Worm (Caenorhabditis elegans) whole organism, L1 larva: ENCODE results near the gene lgc-42.
A peak's percentile ranks its signal among the peaks of the same experiment; 100 is the strongest.

ENCODE experiments used
- C34B4.2 ChIP-seq: sonication (generic microtip); optimal IDR thresholded peaks from 2 replicates; lab custom pipeline; 2017; ENCODE audit warnings: mild to moderate bottlenecking, missing genetic modification characterization, missing compliant biosample characterization
- aha-1 ChIP-seq: fragments of 150-350 bp; optimal IDR thresholded peaks from 2 replicates; lab custom pipeline; 2014; ENCODE audit warnings: missing biosample characterization, missing genetic modification characterization
- alr-1 ChIP-seq: fragments of 200-800 bp; sonication (Bioruptor generic); optimal IDR thresholded peaks from 2 replicates; lab custom pipeline; 2018; ENCODE audit warnings: borderline replicate concordance, mild to moderate bottlenecking, missing genetic modification characterization, missing compliant biosample characterization
- aly-2 ChIP-seq: fragments of 150-350 bp; optimal IDR thresholded peaks from 2 replicates; lab custom pipeline; 2014; ENCODE audit warnings: missing biosample characterization, missing genetic modification characterization
- ama-1 ChIP-seq: fragments of 150-350 bp; optimal IDR thresholded peaks from 2 replicates; lab custom pipeline; 2014
- blmp-1 ChIP-seq: fragments of 150-350 bp; optimal IDR thresholded peaks from 2 replicates; lab custom pipeline; 2014; ENCODE audit warnings: missing biosample characterization, missing genetic modification characterization
- ceh-82 ChIP-seq, 3 experiments: fragments of 150-350 bp in 1 of 3; sonication (generic microtip) in 2 of 3; optimal IDR thresholded peaks; 2 replicates each; lab custom pipeline; 2014 to 2017; ENCODE audit warnings: missing biosample characterization in 3 of 3, missing genetic modification characterization in 3 of 3
- ceh-90 ChIP-seq: sonication (generic microtip); optimal IDR thresholded peaks from 2 replicates; lab custom pipeline; 2016; ENCODE audit warnings: missing genetic modification characterization, missing compliant biosample characterization
- ces-1 ChIP-seq: fragments of 150-350 bp; optimal IDR thresholded peaks from 2 replicates; lab custom pipeline; 2014; ENCODE audit warnings: missing biosample characterization, missing genetic modification reagents, missing genetic modification characterization
- efl-1 ChIP-seq, 4 experiments: fragments of 150-350 bp; optimal IDR thresholded peaks in 3 of 4; peaks in 1 of 4; 1 replicate in 1 of 4; 2 replicates in 3 of 4; lab custom pipeline; 2014; ENCODE audit warnings: missing biosample characterization in 2 of 4, missing genetic modification characterization in 2 of 4, missing genetic modification reagents in 2 of 4
- egl-13 ChIP-seq: sonication (generic microtip); optimal IDR thresholded peaks from 2 replicates; lab custom pipeline; 2016; ENCODE audit warnings: missing genotype, missing genetic modification reagents, missing genetic modification characterization, missing compliant biosample characterization
- egl-27 ChIP-seq, 2 experiments: fragments of 150-350 bp in 1 of 2; sonication (generic microtip); optimal IDR thresholded peaks; 3 replicates each; lab custom pipeline; 2017 to 2018; ENCODE audit warnings: missing biosample characterization in 2 of 2, missing genetic modification characterization in 2 of 2, missing genetic modification reagents in 2 of 2
- elt-2 ChIP-seq: sonication (generic microtip); optimal IDR thresholded peaks from 2 replicates; lab custom pipeline; 2016; ENCODE audit warnings: missing genetic modification characterization, mild to moderate bottlenecking, inconsistent platforms, missing compliant biosample characterization, missing genetic modification reagents
- elt-3 ChIP-seq, 6 experiments: fragments of 150-350 bp in 1 of 6; sonication (generic microtip); optimal IDR thresholded peaks; 2 replicates each; lab custom pipeline; 2017 to 2018; ENCODE audit warnings: missing biosample characterization in 6 of 6, missing genetic modification characterization in 6 of 6, inconsistent platforms in 1 of 6
- hlh-4 ChIP-seq: sonication (generic microtip); optimal IDR thresholded peaks from 2 replicates; lab custom pipeline; 2016; ENCODE audit warnings: mild to moderate bottlenecking, missing genetic modification characterization, missing compliant biosample characterization
- jun-1 ChIP-seq: fragments of 150-350 bp; optimal IDR thresholded peaks from 2 replicates; lab custom pipeline; 2014; ENCODE audit warnings: missing biosample characterization, missing genetic modification reagents, missing genetic modification characterization
- lin-15B ChIP-seq: fragments of 150-350 bp; sonication (generic microtip); optimal IDR thresholded peaks from 3 replicates; lab custom pipeline; 2014; ENCODE audit warnings: missing biosample characterization, missing genetic modification characterization
- lsy-2 ChIP-seq, 2 experiments: fragments of 150-350 bp; optimal IDR thresholded peaks; 2 replicates each; lab custom pipeline; 2014; ENCODE audit warnings: missing biosample characterization in 2 of 2, missing genetic modification characterization in 2 of 2
- nhr-19 ChIP-seq: fragments of 200-800 bp; sonication (Bioruptor generic); conservative IDR thresholded peaks from 2 replicates; pipeline ENCODE4 v1.3.6; 2022; ENCODE audit warnings: missing genetic modification characterization, missing compliant biosample characterization
- nhr-237 ChIP-seq: fragments of 150-350 bp; optimal IDR thresholded peaks from 2 replicates; lab custom pipeline; 2014; ENCODE audit warnings: missing biosample characterization, missing genetic modification characterization
- nhr-84 ChIP-seq: sonication (generic microtip); optimal IDR thresholded peaks from 2 replicates; lab custom pipeline; 2017; ENCODE audit warnings: missing biosample characterization, missing genetic modification characterization
- nhr-85 ChIP-seq: sonication (generic microtip); peaks from one replicate; lab custom pipeline; 2016; ENCODE audit warnings: missing genetic modification characterization, inconsistent platforms, missing compliant biosample characterization
- nhr-90 ChIP-seq: sonication (generic microtip); optimal IDR thresholded peaks from 2 replicates; lab custom pipeline; 2016; ENCODE audit warnings: mild to moderate bottlenecking, missing genetic modification characterization, missing compliant biosample characterization; ENCODE audit not compliant: poor library complexity
- pax-3 ChIP-seq: fragments of 200-800 bp; sonication (Bioruptor generic); optimal IDR thresholded peaks from 2 replicates; lab custom pipeline; 2018; ENCODE audit warnings: mild to moderate bottlenecking, missing genetic modification characterization, moderate library complexity, missing compliant biosample characterization
- snpc-4 ChIP-seq: fragments of 150-350 bp; optimal IDR thresholded peaks from 2 replicates; lab custom pipeline; 2014; ENCODE audit warnings: missing biosample characterization, missing genetic modification characterization
- snu-23 ChIP-seq: sonication (generic microtip); optimal IDR thresholded peaks from 2 replicates; lab custom pipeline; 2016; ENCODE audit warnings: missing genetic modification characterization, missing compliant biosample characterization
- sox-4 ChIP-seq: sonication (generic microtip); optimal IDR thresholded peaks from 2 replicates; lab custom pipeline; 2016; ENCODE audit warnings: missing genetic modification characterization, missing compliant biosample characterization
- sptf-1 ChIP-seq: fragments of 150-350 bp; optimal IDR thresholded peaks from 2 replicates; lab custom pipeline; 2014; ENCODE audit warnings: missing biosample characterization, missing genetic modification characterization
- tlp-1 ChIP-seq: fragments of 150-350 bp; optimal IDR thresholded peaks from 2 replicates; lab custom pipeline; 2014; ENCODE audit warnings: missing biosample characterization, missing genetic modification characterization
- unc-30 ChIP-seq: sonication (generic microtip); optimal IDR thresholded peaks from 2 replicates; lab custom pipeline; 2017; ENCODE audit warnings: missing biosample characterization, missing genetic modification characterization
- unc-98 ChIP-seq: fragments of 200-800 bp; sonication (Bioruptor generic); IDR thresholded peaks from 2 replicates; pipeline ENCODE4 v1.3.6; 2022; ENCODE audit warnings: missing genetic modification characterization, missing compliant biosample characterization
- xbp-1 ChIP-seq: sonication (generic microtip); optimal IDR thresholded peaks from 2 replicates; lab custom pipeline; 2016; ENCODE audit warnings: missing genetic modification characterization, missing compliant biosample characterization

Gene lgc-42

DNA sequence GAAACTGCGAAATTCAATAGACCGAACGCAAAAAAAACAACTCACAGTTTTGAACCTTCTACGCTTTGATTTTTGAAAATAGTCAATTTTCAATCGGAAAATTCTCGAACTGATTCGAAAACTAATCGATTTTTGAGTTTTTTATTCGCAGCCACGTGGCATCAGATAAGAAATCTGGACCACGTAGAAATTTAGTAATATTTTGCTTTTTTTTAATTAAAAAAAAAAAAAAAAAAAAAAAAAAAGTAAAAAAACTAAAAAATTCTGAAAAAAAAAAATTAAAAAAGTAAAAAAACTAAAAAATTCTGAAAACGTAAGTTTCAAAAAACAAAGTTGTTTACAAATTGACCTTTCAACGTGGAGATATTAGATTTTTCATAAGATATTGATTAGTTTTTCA, 21.0 kb upstream of the lgc-42 start, which contains the start of gene R155.3:
Gene R155.3 (minus strand): TSS at position 101 of the 400 bp plus-strand sequence.
- TF ChIP-seq xbp-1 (tag; lab: Kevin White, UChicago) (no peak), lin-15B (tag; lab: Kevin White, UChicago) (no peak), ces-1 (GFP tag; lab: Kevin White, UChicago) (no peak), nhr-237 (tag; lab: Kevin White, UChicago) (no peak), nhr-84 (tag; lab: Kevin White, UChicago) (no peak), elt-2 (tag; lab: Kevin White, UChicago) (no peak), lsy-2 (tag; optimal IDR thresholded peaks at IDR 0.05; lab: Kevin White, UChicago) (no peak), unc-98 (GFP tag; lab: Robert Waterston, UW) (no peak)

DNA sequence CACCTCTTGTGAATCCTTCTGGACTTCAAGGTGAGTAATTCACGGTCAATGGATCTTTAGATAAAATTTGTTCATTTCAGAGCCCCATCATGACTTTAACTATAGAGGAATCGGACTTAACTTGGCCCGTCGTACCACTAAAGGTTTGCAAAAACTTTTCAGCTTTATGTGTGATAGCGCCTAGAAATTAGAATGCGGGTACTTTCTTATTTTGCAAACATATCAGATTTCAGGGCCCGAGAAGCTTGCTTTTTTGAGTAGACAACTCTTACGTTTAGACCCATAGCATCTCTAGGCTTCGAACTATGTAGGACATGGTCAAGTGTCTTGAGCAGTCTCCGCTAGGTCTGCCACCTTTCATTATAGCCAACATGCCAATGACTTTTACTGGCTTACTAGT, 20.2 kb upstream of the lgc-42 start:
- no peak for TF ChIP-seq alr-1 (tag; lab: Kevin White, UChicago)
- TF ChIP-seq tlp-1 (tag; lab: Kevin White, UChicago), result no peak
- no peak for TF ChIP-seq elt-3 (tag; optimal IDR thresholded peaks at IDR 0.05; lab: Kevin White, UChicago)
- TF ChIP-seq aly-2, result no peak
- no peak for TF ChIP-seq snpc-4 (tag; lab: Kevin White, UChicago)
- no peak for TF ChIP-seq egl-27 (tag; optimal IDR thresholded peaks at IDR 0.05; lab: Kevin White, UChicago)

- TF ChIP-seq blmp-1 (tag; lab: Kevin White, UChicago) (no peak), C34B4.2 (tag; lab: Kevin White, UChicago) (no peak), nhr-90 (tag; lab: Kevin White, UChicago) (no peak), aha-1 (tag; lab: Kevin White, UChicago) (no peak), egl-27 (tag; optimal IDR thresholded peaks at IDR 0.05; lab: Kevin White, UChicago) (no peak), sox-4 (tag; lab: Kevin White, UChicago) (no peak), jun-1 (tag; lab: Kevin White, UChicago) (no peak), nhr-84 (tag; lab: Kevin White, UChicago) (no peak)
- TF ChIP-seq, all 84 proteins: peak for 0
These were observed 16.2 kb upstream of the lgc-42 start for ce11 chrIII:1981467-1981866.

DNA sequence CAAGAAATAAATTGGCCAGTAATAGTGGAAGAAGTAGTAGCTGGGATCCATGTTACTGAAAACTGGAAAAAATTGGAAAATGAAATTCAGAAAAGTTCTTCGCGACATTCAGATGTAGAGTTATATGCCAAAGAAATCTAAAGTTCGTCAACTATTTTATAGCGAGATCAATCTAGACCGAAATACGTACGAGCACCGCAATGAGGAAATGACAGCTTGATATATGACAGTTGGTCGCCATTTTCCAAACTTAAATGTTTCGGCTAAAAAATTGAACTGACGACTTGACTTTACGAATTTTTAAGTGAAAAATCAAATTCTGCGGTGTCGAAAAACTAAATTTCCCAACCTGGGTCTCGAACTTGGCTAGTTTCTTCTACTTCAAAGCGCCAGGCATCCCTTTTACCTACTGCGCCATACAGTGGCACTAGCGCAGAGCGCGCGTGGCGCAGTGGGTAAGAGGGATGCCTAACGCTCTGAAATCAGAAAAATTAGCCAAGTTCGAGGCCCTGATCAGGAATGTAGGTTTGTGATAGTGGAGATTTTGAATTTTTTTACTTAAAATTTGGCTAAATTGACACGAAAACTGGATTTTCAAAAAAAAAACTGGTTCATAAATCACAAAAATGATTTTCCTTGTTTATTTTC, 14.9 kb upstream of the lgc-42 start, which contains the start of gene srd-66:
Gene srd-66 (minus strand): TSS at position 51 of the 648 bp plus-strand sequence.
- TF ChIP-seq hlh-4 (no peak), ceh-90 (no peak), pax-3 (tag; lab: Kevin White, UChicago) (no peak), nhr-19 (GFP tag; lab: Robert Waterston, UW) (no peak), ama-1 (no peak), nhr-84 (tag; lab: Kevin White, UChicago) (no peak), nhr-237 (tag; lab: Kevin White, UChicago) (no peak), snu-23 (GFP tag; lab: Kevin White, UChicago) (no peak), sptf-1 (tag; lab: Kevin White, UChicago) (no peak), ceh-82 (tag; optimal IDR thresholded peaks at IDR 0.05; lab: Kevin White, UChicago) (no peak), egl-13 (tag; lab: Kevin White, UChicago) (no peak), unc-30 (tag; lab: Kevin White, UChicago) (no peak)

ce11 chrIII:1984860-1985259, 12.8 kb upstream of the lgc-42 start, which contains the start of gene Y39A3B.7:
Gene Y39A3B.7, minus strand, starts transcription at chrIII:1984960.
- TF ChIP-seq nhr-85 (no peak), efl-1 (optimal IDR thresholded peaks at IDR 0.05; lab: Kevin White, UChicago) (no peak), efl-1 (GFP tag; optimal IDR thresholded peaks at IDR 0.05 in 1 of 2; lab: Kevin White, UChicago) (peak in 1 of 2 experiments; percentile 9)
- TF ChIP-seq, all 84 proteins: peak for 1
